Worm (Caenorhabditis elegans): ENCODE measurements around the gene M163.11.

Gene M163.11

ce11 chrX:14487832-14488231 is 8.7 kb downstream of the M163.11 start:
- TF ChIP-seq daf-16 (GFP tag; optimal IDR thresholded peaks at IDR 0.05): no peak
- peak; percentile 12 for TF ChIP-seq daf-16 (tag; optimal IDR thresholded peaks at IDR 0.05)
- no peak for TF ChIP-seq D1046.2 (GFP tag; IDR thresholded peaks at IDR 0.05)
- no peak for TF ChIP-seq vab-7 (GFP tag; IDR thresholded peaks at IDR 0.05)
- peak in 1 of 2 experiments; percentile 71 for TF ChIP-seq unc-62 (GFP tag; optimal IDR thresholded peaks at IDR 0.05 in 1 of 2)
- TF ChIP-seq unc-62 (tag; optimal IDR thresholded peaks at IDR 0.05): no peak
- TF ChIP-seq T20F7.1 (GFP tag; optimal IDR thresholded peaks at IDR 0.05): no peak
- TF ChIP-seq zip-11 (GFP tag; IDR thresholded peaks at IDR 0.05): no peak

- TF ChIP-seq dmd-6 (GFP tag; IDR thresholded peaks at IDR 0.05) (peak; percentile 61), nhr-42 (GFP tag; IDR thresholded peaks at IDR 0.05) (peak; percentile 59; the same call in 1 of the 2 replicates), rbr-2 (tag; optimal IDR thresholded peaks at IDR 0.05) (peak; percentile 59), ctbp-1 (GFP tag; IDR thresholded peaks at IDR 0.05) (peak; percentile 62; the same call in 1 of the 2 replicates), F44E2.7 (GFP tag; IDR thresholded peaks at IDR 0.05) (no peak), lim-7 (GFP tag; IDR thresholded peaks at IDR 0.05) (no peak), lin-15B (tag; optimal IDR thresholded peaks at IDR 0.05) (no peak), nhr-6 (tag; optimal IDR thresholded peaks at IDR 0.05) (peak; percentile 85), F10B5.3 (tag; optimal IDR thresholded peaks at IDR 0.05) (no peak), pha-4 (GFP tag; IDR thresholded peaks at IDR 0.05) (peak; percentile 70), pha-4 (tag; optimal IDR thresholded peaks at IDR 0.05) (no peak), T26A8.4 (GFP tag; IDR thresholded peaks at IDR 0.05) (peak; percentile 54), pqm-1 (tag; optimal IDR thresholded peaks at IDR 0.05) (peak; percentile 40), nhr-77 (tag; optimal IDR thresholded peaks at IDR 0.05) (peak; percentile 63), F26F4.8 (GFP tag; conservative IDR thresholded peaks at IDR 0.05) (no peak), zfp-3 (GFP tag; conservative IDR thresholded peaks at IDR 0.05) (no peak), nhr-102 (tag; optimal IDR thresholded peaks at IDR 0.05) (peak; percentile 45), F37D6.2 (tag; optimal IDR thresholded peaks at IDR 0.05) (peak; percentile 19), ztf-7 (tag; optimal IDR thresholded peaks at IDR 0.05) (peak; percentile 20), daf-12 (tag; optimal IDR thresholded peaks at IDR 0.05) (no peak), mxl-2 (GFP tag; conservative IDR thresholded peaks at IDR 0.05) (0 out of 2 replicates have a peak, but pooled peaks have one; percentile 40), duxl-1 (tag; optimal IDR thresholded peaks at IDR 0.05; ENCODE audit: poor library complexity) (peak; percentile 33), mxl-3 (GFP tag; optimal IDR thresholded peaks at IDR 0.05) (peak; percentile 56), hif-1 (tag; optimal IDR thresholded peaks at IDR 0.05) (peak in 1 of 2 experiments; percentile 51), nhr-25 (tag; optimal IDR thresholded peaks at IDR 0.05; ENCODE audit: borderline replicate concordance, insufficient read depth) (peak; percentile 18), egl-43 (GFP tag; IDR thresholded peaks at IDR 0.05) (peak; percentile 56; the same call in 1 of the 2 replicates), lin-13 (GFP tag; optimal IDR thresholded peaks at IDR 0.05) (peak; percentile 25), nhr-48 (tag; optimal IDR thresholded peaks at IDR 0.05) (peak; percentile 8), dpl-1 (GFP tag; optimal IDR thresholded peaks at IDR 0.05) (peak; percentile 45), ZK546.5 (tag; optimal IDR thresholded peaks at IDR 0.05) (no peak), Y5F2A.4 (GFP tag; optimal IDR thresholded peaks at IDR 0.05) (no peak), ces-1 (GFP tag; optimal IDR thresholded peaks at IDR 0.05) (no peak), daf-8 (GFP tag; IDR thresholded peaks at IDR 0.05) (no peak), vab-7 (GFP tag; IDR thresholded peaks at IDR 0.05) (0 out of 2 replicates have a peak, but pooled peaks have one; percentile 32), tra-1 (GFP tag; IDR thresholded peaks at IDR 0.05) (peak; percentile 73), mep-1 (tag; optimal IDR thresholded peaks at IDR 0.05) (peak; percentile 83), lsy-2 (tag; optimal IDR thresholded peaks at IDR 0.05) (peak in 1 of 2 experiments; percentile 70), fkh-10 (GFP tag; optimal IDR thresholded peaks at IDR 0.05) (peak; percentile 6), dmd-9 (GFP tag; IDR thresholded peaks at IDR 0.05) (peak; percentile 66; the same call in 1 of the 2 replicates), saeg-2 (GFP tag; IDR thresholded peaks at IDR 0.05) (no peak), ceh-32 (tag; optimal IDR thresholded peaks at IDR 0.05; ENCODE audit: poor library complexity) (no peak), arid-1 (GFP tag; conservative IDR thresholded peaks at IDR 0.05) (no peak), nhr-11 (tag; optimal IDR thresholded peaks at IDR 0.05) (peak; percentile 48)
Observed at ce11 chrX:14489945-14490344, 10.8 kb downstream of the M163.11 start, which contains the start of gene his-24. Gene his-24 (plus strand): TSS chrX:14490094.

All from whole organism, L4 larva.